Worm (Caenorhabditis elegans) whole organism, young adult: ENCODE results near the gene ubc-17.

Experiments used
- F37B4.10 ChIP-seq: fragments of 200-800 bp; sonication (Bioruptor generic); IDR thresholded peaks from 2 replicates; pipeline ENCODE4 v1.3.6; 2022; ENCODE audit warnings: missing genetic modification characterization, missing compliant biosample characterization
- F49E8.2 ChIP-seq: sonication (generic microtip); optimal IDR thresholded peaks from 3 replicates; lab custom pipeline; 2017; ENCODE audit warnings: missing genetic modification characterization, mild to moderate bottlenecking, missing compliant biosample characterization, antibody characterized with exemption, moderate library complexity; ENCODE audit not compliant: insufficient read depth
- ama-1 ChIP-seq, 3 experiments: fragments of 150-350 bp in 1 of 3; sonication (generic microtip) in 2 of 3; optimal IDR thresholded peaks; 2 replicates each; lab custom pipeline; 2014 to 2018; ENCODE audit warnings: missing biosample characterization in 2 of 3, missing genetic modification characterization in 2 of 3, missing genetic modification reagents in 2 of 3

DNA sequence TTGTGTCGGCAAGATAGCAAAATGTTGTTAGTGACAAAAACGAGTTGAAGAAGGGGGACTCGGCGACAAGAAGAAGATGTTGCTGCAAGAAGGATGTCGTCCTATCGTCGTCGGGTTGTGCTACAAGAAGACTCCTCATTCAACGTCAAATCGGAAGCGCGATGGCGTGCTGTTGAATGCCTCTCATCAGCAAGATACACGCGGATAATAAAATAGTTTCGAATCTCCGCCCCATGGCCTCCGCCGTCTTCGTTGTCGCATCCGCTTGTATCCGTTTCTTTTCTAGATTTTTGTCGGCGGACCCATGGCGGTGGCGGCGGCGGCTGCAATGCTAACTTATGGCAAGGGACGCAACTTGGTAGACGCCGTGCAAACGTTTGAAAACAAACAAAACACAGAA is 12.4 kb upstream of the ubc-17 start:
- no peak for TF ChIP-seq F49E8.2
- 0 out of 2 replicates have a peak, but pooled peaks have one; percentile 70 for TF ChIP-seq F37B4.10 (GFP tag; lab: Robert Waterston, UW)
- no peak for TF ChIP-seq ama-1 (optimal IDR thresholded peaks at IDR 0.05; lab: Kevin White, UChicago)
- no peak for TF ChIP-seq ama-1 (GFP tag; optimal IDR thresholded peaks at IDR 0.05; lab: Kevin White, UChicago)
